Fruit fly (Drosophila melanogaster) S2 (cell line): ENCODE measurements around the gene alpha-PheRS.

Experiments used
- CG8478 ChIP-seq: fragments of >200 bp; optimal IDR thresholded peaks from 2 replicates; lab custom pipeline; 2018
- CTCF ChIP-seq, 2 experiments: fragments of >200 bp; optimal IDR thresholded peaks; 2 replicates each; lab custom pipeline; 2018

dm6 chrX:8115717-8116311 lies 29.6 kb downstream of the alpha-PheRS start, which contains the start of gene Gclc:
- TF ChIP-seq CG8478 (lab: Kevin White, UChicago) (no peak), CTCF (optimal IDR thresholded peaks at IDR 0.05; lab: Kevin White, UChicago) (no peak)
